Worm (Caenorhabditis elegans): ENCODE results near the gene H12I19.115.

ce11 chrIV:14099256-14099655, 28.4 kb downstream of the H12I19.115 start, which contains the start of gene col-133:
- TF ChIP-seq ama-1 (optimal IDR thresholded peaks at IDR 0.05): no peak
- TF ChIP-seq flt-1 (GFP tag; IDR thresholded peaks at IDR 0.05): no peak
- no peak for TF ChIP-seq ceh-36 (tag; optimal IDR thresholded peaks at IDR 0.05)

All from whole organism, early embryonic.